Worm (Caenorhabditis elegans): ENCODE data around the gene C09E8.1.

DNA sequence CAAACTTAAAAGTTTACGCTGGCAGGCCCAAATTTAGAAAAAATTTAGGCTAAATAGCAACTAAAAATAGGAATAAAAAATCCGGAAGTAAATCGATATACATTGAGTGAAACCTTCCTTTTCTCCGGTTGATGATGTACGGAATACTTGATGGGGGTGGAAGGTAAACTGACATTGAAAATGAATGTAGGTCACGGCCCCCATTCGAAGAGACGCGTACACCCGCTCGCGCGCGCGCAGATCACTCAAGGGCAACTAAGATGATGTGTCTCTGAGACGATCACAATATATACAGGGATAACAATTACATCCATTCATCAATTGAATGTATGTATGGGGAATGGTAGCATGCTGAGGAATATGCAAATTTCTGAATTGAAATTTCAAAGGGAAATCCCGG, 17.8 kb downstream of the C09E8.1 start:
- TF ChIP-seq D2030.7 (GFP tag; IDR thresholded peaks at IDR 0.05) (no peak), hmg-20 (GFP tag; IDR thresholded peaks at IDR 0.05) (no peak), ama-1 (optimal IDR thresholded peaks at IDR 0.05) (no peak), ama-1 (GFP tag; optimal IDR thresholded peaks at IDR 0.05) (no peak), attf-5 (GFP tag; optimal IDR thresholded peaks at IDR 0.05) (no peak), unc-130 (GFP tag; optimal IDR thresholded peaks at IDR 0.05) (no peak)

Data from whole organism, young adult.